Worm (Caenorhabditis elegans): ENCODE data around the gene srt-32.
A peak's percentile ranks its signal among the peaks of the same experiment; 100 is the strongest.

srt-32 gene

ce11 chrV:14542138-14542537 is 17.3 kb upstream of the srt-32 start (continued):
- no peak for TF ChIP-seq zfp-2 (tag; optimal IDR thresholded peaks at IDR 0.05)
- TF ChIP-seq hlh-11 (tag; optimal IDR thresholded peaks at IDR 0.05), result no peak
- TF ChIP-seq attf-4 (tag; optimal IDR thresholded peaks at IDR 0.05), result no peak
- no peak for TF ChIP-seq ztf-11 (tag; optimal IDR thresholded peaks at IDR 0.05)
- no peak for TF ChIP-seq ceh-44 (GFP tag; IDR thresholded peaks at IDR 0.05)
- TF ChIP-seq Y105C5A.15 (GFP tag; IDR thresholded peaks at IDR 0.05), result no peak
- TF ChIP-seq ZK546.5 (tag; optimal IDR thresholded peaks at IDR 0.05), result no peak
- TF ChIP-seq ama-1 (optimal IDR thresholded peaks at IDR 0.05), result no peak
- TF ChIP-seq fkh-10 (GFP tag; optimal IDR thresholded peaks at IDR 0.05), result no peak
- TF ChIP-seq nhr-237 (tag; optimal IDR thresholded peaks at IDR 0.05), result no peak
- peak; percentile 43; the same call in 1 of the 2 replicates for TF ChIP-seq lin-1 (GFP tag; IDR thresholded peaks at IDR 0.05)
- no peak for TF ChIP-seq ceh-62 (tag; optimal IDR thresholded peaks at IDR 0.05)
- no peak for TF ChIP-seq F26F4.8 (GFP tag; conservative IDR thresholded peaks at IDR 0.05)
- no peak for TF ChIP-seq nhr-10 (tag; optimal IDR thresholded peaks at IDR 0.05)
- TF ChIP-seq zip-2 (tag; optimal IDR thresholded peaks at IDR 0.05), result no peak
- TF ChIP-seq spr-1 (tag; optimal IDR thresholded peaks at IDR 0.05), result no peak
- no peak for TF ChIP-seq madf-5 (GFP tag; IDR thresholded peaks at IDR 0.05)

ce11 chrV:14545816-14546283 is 13.6 kb upstream of the srt-32 start, which contains the start of gene rike-1:
rike-1 (minus strand) TSS chrV:14545866.
- TF ChIP-seq lsy-2 (tag; optimal IDR thresholded peaks at IDR 0.05), result peak in 1 of 2 experiments; percentile 24
- peak; percentile 71 for TF ChIP-seq lin-38 (GFP tag; IDR thresholded peaks at IDR 0.05)
- TF ChIP-seq ctbp-1 (GFP tag; IDR thresholded peaks at IDR 0.05), result no peak
- TF ChIP-seq dpl-1 (GFP tag; optimal IDR thresholded peaks at IDR 0.05), result no peak
- no peak for TF ChIP-seq ztf-7 (tag; optimal IDR thresholded peaks at IDR 0.05)
- TF ChIP-seq unc-39 (tag; optimal IDR thresholded peaks at IDR 0.05), result no peak
- no peak for TF ChIP-seq ceh-44 (GFP tag; IDR thresholded peaks at IDR 0.05)
- TF ChIP-seq ceh-28 (tag; optimal IDR thresholded peaks at IDR 0.05), result peak; percentile 28
- peak; percentile 22 for TF ChIP-seq unc-130 (GFP tag; optimal IDR thresholded peaks at IDR 0.05)
- no peak for TF ChIP-seq hlh-30 (tag; optimal IDR thresholded peaks at IDR 0.05; ENCODE audit: insufficient read depth)
- TF ChIP-seq lin-15B (tag; optimal IDR thresholded peaks at IDR 0.05), result no peak
- peak; percentile 3 for TF ChIP-seq mep-1 (tag; optimal IDR thresholded peaks at IDR 0.05)
- no peak for TF ChIP-seq hlh-11 (tag; optimal IDR thresholded peaks at IDR 0.05)
- no peak for TF ChIP-seq vab-7 (GFP tag; IDR thresholded peaks at IDR 0.05)
- no peak for TF ChIP-seq pqm-1 (tag; optimal IDR thresholded peaks at IDR 0.05)
- TF ChIP-seq dmd-9 (GFP tag; IDR thresholded peaks at IDR 0.05), result no peak

ce11 chrV:14546569-14546968 is 12.8 kb upstream of the srt-32 start, which contains the start of gene C53A5.13:
C53A5.13 (plus strand) TSS chrV:14546869.
- TF ChIP-seq aly-2 (tag; optimal IDR thresholded peaks at IDR 0.05) (no peak), unc-39 (tag; optimal IDR thresholded peaks at IDR 0.05) (no peak), lsy-2 (tag; optimal IDR thresholded peaks at IDR 0.05) (no peak), aha-1 (tag) (no peak), F37D6.2 (tag; optimal IDR thresholded peaks at IDR 0.05) (no peak), lin-15B (tag; optimal IDR thresholded peaks at IDR 0.05) (no peak), jun-1 (tag; optimal IDR thresholded peaks at IDR 0.05) (no peak), set-16 (GFP tag; IDR thresholded peaks at IDR 0.05) (no peak), Y5F2A.4 (GFP tag; optimal IDR thresholded peaks at IDR 0.05) (no peak), ZK546.5 (tag; optimal IDR thresholded peaks at IDR 0.05) (no peak), skn-1 (tag; optimal IDR thresholded peaks at IDR 0.05) (no peak)

ce11 chrV:14548510-14548909 is 10.9 kb upstream of the srt-32 start:
- TF ChIP-seq hlh-11 (tag; optimal IDR thresholded peaks at IDR 0.05) (no peak), ceh-20 (GFP tag; IDR thresholded peaks at IDR 0.05) (no peak), nhr-10 (tag; optimal IDR thresholded peaks at IDR 0.05) (no peak), unc-62 (GFP tag; optimal IDR thresholded peaks at IDR 0.05 in 1 of 2) (peak in 1 of 2 experiments; percentile 63), unc-62 (tag; optimal IDR thresholded peaks at IDR 0.05) (no peak), mxl-2 (GFP tag; conservative IDR thresholded peaks at IDR 0.05) (no peak), daf-16 (GFP tag; optimal IDR thresholded peaks at IDR 0.05) (no peak), daf-16 (tag; optimal IDR thresholded peaks at IDR 0.05) (no peak), tag-97 (GFP tag; IDR thresholded peaks at IDR 0.05) (no peak), lin-15B (tag; optimal IDR thresholded peaks at IDR 0.05) (no peak), nhr-28 (tag; optimal IDR thresholded peaks at IDR 0.05) (peak; percentile 6), ama-1 (optimal IDR thresholded peaks at IDR 0.05) (no peak)

Data from whole organism, L4 larva.